Fruit fly (Drosophila melanogaster): Measurements from ENCODE around the gene Cyp308a1.

Cyp308a1 gene

DNA sequence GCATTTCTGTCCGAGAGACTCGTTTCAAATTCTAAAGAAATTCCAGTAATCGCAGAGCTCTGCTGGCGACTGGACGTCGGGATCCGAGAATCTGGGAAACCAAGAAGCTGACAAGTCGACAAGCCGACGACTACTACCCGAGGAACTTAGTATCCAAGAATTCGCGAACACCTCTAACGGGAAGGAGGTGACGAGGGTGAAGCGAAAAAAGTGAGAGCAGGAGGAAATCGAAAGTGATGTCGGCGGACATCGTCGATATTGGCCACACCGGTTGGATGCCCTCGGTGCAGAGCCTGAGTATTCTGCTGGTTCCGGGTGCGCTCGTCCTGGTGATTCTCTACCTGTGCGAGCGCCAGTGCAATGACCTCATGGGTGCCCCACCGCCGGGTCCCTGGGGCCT, 23.9 kb upstream of the Cyp308a1 start, which contains the start of gene phtm:
TSS of gene phtm (plus strand) at position 41 of the 400 bp plus-strand sequence.
- TF ChIP-seq CG8478 (optimal IDR thresholded peaks at IDR 0.05), result no peak

DNA sequence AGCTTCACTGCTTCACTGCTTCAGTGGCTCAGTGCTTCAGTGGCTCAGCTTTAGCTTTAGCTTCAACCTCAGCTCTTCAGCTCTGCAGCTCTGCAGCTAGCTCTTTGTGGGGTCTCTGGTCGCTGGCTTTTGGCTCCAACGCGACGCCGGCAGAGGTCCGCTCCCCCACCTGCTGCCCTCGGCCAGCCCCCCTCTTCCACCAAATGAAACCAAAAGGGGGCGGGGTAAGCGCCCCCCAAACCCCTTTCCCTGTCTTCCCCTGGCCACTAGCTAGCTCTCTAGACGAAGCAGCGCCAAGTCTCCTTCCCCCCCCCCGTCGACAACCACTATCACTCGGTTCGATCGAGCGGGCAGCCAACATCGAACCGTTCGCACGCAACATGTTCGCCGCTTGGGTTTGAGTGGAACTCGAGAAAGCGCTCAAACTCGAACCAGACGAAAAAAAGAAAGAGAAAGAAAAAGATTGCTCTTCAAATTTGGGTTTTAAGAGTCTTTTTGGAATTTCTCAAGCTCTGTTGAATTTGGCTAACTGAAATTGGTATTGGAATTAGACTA, 16.6 kb upstream of the Cyp308a1 start, which contains the start of gene Cyp18a1:
TSS of gene Cyp18a1 (minus strand) at position 95 of the 555 bp plus-strand sequence.
- no peak for TF ChIP-seq CG8478 (optimal IDR thresholded peaks at IDR 0.05)
- no peak for TF ChIP-seq CTCF (optimal IDR thresholded peaks at IDR 0.05)

DNA sequence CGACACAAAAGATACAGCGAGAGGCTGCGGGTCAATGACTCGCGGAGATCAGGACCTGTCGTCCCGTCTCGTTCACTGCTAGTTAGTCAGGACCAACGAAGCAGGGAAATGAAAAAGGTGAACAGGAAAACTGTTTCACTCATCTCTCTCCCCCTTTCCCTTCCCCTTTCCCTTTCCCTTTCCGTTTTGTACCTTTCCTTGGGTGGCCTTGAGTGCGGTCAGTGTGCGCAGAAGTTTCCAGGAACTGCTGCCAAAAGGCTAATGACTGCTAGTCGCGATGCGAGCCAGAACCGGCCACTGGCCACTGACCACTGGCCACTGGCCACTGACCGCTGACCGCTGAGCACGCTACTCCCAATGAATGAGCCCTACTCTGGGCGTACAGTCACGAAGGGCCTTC, 14.1 kb upstream of the Cyp308a1 start:
- TF ChIP-seq CTCF (optimal IDR thresholded peaks at IDR 0.05), result no peak
- TF ChIP-seq CG8478 (optimal IDR thresholded peaks at IDR 0.05), result no peak

DNA sequence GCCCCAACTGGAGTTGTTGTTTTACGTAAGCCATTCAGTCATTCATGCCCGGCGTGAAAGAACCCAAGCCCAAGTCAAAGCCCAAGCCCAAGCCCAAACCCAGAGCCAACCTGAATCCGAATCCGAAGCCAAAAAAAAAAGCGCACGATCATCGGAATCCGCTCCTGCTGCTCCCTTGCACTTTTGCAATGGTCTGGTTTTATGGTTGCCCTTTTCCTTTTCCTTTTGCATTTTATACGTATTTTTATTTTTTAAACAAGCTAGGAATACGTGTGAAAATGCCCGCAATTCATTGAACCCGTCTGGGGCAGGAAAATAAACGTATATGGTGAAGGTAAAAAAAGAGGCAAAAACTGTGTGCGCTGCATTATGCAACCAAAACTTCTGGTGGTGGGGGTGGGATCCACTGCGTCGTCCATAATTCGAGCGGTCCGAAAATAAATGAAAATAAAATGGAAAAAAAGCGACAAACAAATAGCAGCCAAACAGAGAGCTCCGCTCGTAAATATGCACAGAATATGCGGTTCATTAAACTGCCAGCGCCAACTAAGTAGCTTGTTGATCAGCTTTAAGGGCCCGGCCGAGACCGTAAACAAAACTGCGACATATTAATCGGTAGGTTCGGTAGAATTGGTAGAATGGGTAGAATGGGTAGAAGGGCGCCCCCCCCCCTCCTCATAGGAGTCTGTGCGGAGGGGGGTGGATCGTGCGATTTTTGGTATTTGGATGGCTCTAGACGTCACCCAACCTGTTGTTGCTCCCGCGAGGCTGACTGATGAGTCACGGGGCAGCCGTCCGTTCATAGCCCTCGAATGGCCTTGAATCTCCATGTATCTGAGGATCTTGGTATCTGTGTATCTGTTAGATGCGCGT, 10.2 kb upstream of the Cyp308a1 start:
- TF ChIP-seq CG8478 (optimal IDR thresholded peaks at IDR 0.05), result no peak
- TF ChIP-seq CTCF (optimal IDR thresholded peaks at IDR 0.05), result no peak

DNA sequence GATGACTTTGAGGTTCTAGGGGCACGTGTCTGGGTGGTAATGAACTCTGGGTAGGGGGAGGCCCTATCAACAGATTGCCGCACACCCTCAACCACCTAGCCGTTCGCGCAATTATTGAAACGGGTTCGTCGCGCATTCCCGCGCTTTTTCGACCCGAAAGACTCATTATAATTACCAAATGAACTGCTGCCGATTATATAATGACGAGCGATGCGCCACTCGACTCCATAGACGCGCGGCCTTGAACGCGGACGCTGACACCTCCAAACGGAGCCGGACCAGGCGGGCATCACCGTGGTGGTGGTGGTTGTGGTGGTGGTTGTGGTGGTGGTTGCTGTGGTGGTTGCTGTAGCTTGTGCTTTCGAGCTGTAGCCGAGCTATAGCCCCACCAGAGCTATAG, 9.1 kb upstream of the Cyp308a1 start:
- TF ChIP-seq CG8478 (optimal IDR thresholded peaks at IDR 0.05), result no peak
- TF ChIP-seq CTCF (optimal IDR thresholded peaks at IDR 0.05), result no peak

DNA sequence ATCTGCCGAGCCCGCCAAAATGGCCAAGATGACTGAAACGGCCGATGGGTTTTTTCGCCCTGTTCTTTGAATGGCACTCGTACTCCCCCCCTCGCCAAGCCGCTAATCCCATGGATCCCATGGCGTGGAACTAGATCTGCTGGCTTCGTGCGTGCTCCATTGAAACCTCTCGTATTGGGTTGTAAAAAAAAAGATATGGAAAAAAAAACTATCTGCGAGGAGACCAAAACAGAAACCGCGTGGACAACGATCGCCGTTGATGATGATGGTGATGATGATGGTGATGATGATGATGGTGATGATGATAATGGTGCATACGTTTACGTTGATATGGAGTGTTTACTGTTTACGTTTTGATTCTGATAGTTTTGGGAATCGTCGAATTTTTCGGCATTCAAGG, 7.9 kb upstream of the Cyp308a1 start:
- TF ChIP-seq CTCF (optimal IDR thresholded peaks at IDR 0.05), result no peak
- TF ChIP-seq CG8478 (optimal IDR thresholded peaks at IDR 0.05), result no peak

DNA sequence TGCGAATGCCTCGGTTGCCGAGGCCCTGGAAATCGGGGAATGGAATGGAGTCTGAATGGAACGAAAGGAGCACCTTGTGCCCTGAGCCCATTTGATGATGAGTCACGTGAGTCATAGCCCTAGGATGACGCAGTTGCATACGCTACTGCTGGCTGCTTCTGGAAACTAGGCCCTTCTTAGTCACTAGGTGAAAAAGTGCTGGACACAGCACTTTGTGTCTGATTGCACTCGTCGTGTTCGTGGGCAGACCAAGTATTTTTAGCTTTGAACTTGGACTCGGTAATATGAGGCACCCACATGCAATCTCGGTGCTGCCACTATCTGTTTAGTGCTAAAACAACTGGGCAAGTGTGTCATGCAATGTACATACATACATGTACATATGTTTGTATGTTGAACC, 7.4 kb upstream of the Cyp308a1 start:
- no peak for TF ChIP-seq CG8478 (optimal IDR thresholded peaks at IDR 0.05)
- no peak for TF ChIP-seq CTCF (optimal IDR thresholded peaks at IDR 0.05)

DNA sequence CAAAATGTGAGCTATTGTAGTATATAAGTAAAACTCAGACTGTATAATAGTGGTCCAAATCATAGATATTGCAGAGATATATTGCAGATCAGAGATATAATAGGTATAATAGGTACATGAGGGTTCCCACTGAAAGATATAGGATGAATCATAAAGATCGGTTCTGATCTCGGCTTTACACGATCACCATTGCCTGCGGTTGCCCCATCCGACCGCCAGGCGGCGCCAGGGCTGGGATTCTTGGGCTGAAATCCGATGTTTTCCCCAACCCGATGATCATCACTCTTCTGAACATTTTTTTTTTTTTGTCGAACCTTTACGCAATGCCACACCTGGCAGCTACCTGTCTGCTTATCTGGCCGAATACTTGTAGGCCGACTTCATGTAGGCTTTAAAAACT, 5.8 kb upstream of the Cyp308a1 start:
- TF ChIP-seq CTCF (optimal IDR thresholded peaks at IDR 0.05), result peak; percentile 90 to 92
- no peak for TF ChIP-seq CG8478 (optimal IDR thresholded peaks at IDR 0.05)

DNA sequence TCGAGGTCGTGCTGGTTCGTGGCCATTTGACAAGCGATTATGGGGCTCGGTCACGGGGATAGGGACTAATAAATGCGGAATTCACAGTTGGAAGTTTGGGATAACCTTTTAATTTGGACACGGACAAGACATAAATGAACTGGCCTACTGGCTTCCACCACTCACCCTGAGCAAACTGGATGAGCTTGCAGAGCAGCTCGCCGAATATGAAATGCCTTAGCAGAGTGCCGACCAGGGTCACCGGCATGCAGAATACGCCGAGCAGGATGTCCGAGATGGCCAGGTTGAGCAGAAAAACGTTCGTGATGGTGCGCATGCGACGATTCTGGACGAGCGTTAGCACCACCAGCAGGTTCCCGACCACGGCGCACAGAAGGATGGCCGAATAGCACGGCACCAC, 15.9 kb downstream of the Cyp308a1 start, which contains the start of gene CG42302:
TSS of gene CG42302 (minus strand) at position 101 of the 400 bp plus-strand sequence.
- TF ChIP-seq CG8478 (optimal IDR thresholded peaks at IDR 0.05), result no peak
- no peak for TF ChIP-seq CTCF (optimal IDR thresholded peaks at IDR 0.05)

DNA sequence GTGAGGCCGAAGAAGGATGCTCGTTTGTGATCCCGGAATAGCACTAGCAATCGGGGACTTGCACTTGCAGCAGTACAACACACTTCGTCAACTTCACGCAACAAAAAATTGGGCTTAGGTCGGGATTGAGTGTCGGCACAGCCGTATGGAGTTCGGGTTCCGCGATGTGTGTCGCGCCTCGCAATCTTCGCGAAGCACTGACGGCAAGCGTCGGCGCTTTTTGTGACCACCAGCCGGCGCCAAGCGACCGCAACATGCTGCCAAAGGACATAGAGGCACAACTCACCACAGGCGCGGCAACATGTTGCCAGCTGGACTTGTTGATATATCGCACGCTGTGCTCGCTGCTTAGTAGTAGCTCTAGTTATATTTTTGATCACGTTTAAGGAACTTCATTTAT, 16.6 kb downstream of the Cyp308a1 start, which contains the start of gene CCKLR-17D1:
TSS of gene CCKLR-17D1 (minus strand) at position 303 of the 400 bp plus-strand sequence.
- TF ChIP-seq CTCF (optimal IDR thresholded peaks at IDR 0.05) (no peak), CG8478 (optimal IDR thresholded peaks at IDR 0.05) (no peak)

DNA sequence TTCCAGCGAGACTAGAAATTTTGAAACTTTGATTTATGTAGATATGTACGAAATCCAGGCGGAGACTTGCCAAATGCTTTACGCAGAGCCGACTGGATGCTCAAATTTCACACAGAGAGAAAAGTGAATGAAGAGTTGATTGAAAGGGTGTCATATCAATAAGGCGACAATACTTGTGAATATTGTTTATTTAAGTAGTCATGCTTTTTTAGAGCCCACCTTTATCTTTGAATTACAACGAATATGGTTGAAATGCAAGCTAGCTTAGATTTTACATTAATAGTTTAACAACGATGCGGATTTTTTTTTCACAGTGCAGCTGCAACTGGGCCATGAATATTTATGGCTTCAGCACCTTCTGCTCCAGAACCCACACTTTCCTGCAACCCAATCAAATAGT, 30.1 kb downstream of the Cyp308a1 start, which contains the start of gene CG6873:
TSS of gene CG6873 (minus strand) at position 101 of the 400 bp plus-strand sequence.
- TF ChIP-seq CTCF (optimal IDR thresholded peaks at IDR 0.05) (no peak), CG8478 (optimal IDR thresholded peaks at IDR 0.05) (no peak)

DNA sequence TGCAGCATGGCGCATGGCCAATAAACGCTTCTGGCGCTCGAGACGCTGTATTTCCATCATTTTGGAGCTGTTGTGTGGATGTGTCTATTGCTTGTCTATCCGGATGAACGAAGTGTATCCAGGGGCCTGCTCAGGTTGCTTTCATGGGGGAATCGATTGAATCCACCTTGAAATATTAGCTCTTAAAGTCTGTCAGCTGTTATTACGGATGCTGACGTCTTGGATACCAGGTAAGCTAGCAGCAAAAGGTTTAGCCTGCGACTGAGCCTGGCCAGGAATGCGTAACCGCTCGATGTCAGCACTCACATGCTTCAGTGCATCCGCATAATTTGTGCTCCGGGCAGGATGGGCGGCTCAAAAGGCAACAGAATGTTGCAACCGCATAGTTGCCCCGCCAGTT, 38.5 kb downstream of the Cyp308a1 start, which contains the start of gene CG12609:
TSS of gene CG12609 (minus strand) at position 101 of the 400 bp plus-strand sequence.
- no peak for TF ChIP-seq CG8478 (optimal IDR thresholded peaks at IDR 0.05)
- no peak for TF ChIP-seq CTCF (optimal IDR thresholded peaks at IDR 0.05)

Data from S2 (cell line).